Worm (Caenorhabditis elegans): ENCODE data around the gene gfat-1.

- TF ChIP-seq nhr-11 (tag; optimal IDR thresholded peaks at IDR 0.05) = no peak
- no peak for TF ChIP-seq pqm-1 (tag; optimal IDR thresholded peaks at IDR 0.05)
- no peak for TF ChIP-seq elt-4 (tag; optimal IDR thresholded peaks at IDR 0.05)
- no peak for TF ChIP-seq tbx-2 (tag; optimal IDR thresholded peaks at IDR 0.05)
- no peak for TF ChIP-seq syd-9 (tag; optimal IDR thresholded peaks at IDR 0.05)
- TF ChIP-seq ceh-14 (tag; optimal IDR thresholded peaks at IDR 0.05) = no peak
- no peak for TF ChIP-seq pha-2 (tag; optimal IDR thresholded peaks at IDR 0.05)
- no peak for TF ChIP-seq pha-4 (tag; optimal IDR thresholded peaks at IDR 0.05)
- no peak for TF ChIP-seq dmd-4 (tag; optimal IDR thresholded peaks at IDR 0.05; ENCODE audit: borderline replicate concordance)
Observed at ce11 chrII:11545952-11546325, 49.3 kb downstream of the gfat-1 start.
